Worm (Caenorhabditis elegans): ENCODE measurements around the gene K11H3.8.

Gene K11H3.8

ce11 chrIII:9807560-9808046 lies 27.4 kb upstream of the K11H3.8 start (continued):
- TF ChIP-seq sox-4 (tag; optimal IDR thresholded peaks at IDR 0.05), result no peak
- no peak for TF ChIP-seq ces-1 (GFP tag; optimal IDR thresholded peaks at IDR 0.05)
- TF ChIP-seq unc-86 (tag; optimal IDR thresholded peaks at IDR 0.05), result no peak
- TF ChIP-seq efl-3 (GFP tag; optimal IDR thresholded peaks at IDR 0.05), result no peak
- TF ChIP-seq mab-9 (GFP tag; IDR thresholded peaks at IDR 0.05), result no peak
- peak; percentile 58 for TF ChIP-seq snu-23 (GFP tag; optimal IDR thresholded peaks at IDR 0.05)
- no peak for TF ChIP-seq nhr-77 (tag; optimal IDR thresholded peaks at IDR 0.05)
- peak; percentile 83 for TF ChIP-seq nhr-85 (tag)
- TF ChIP-seq aha-1 (tag; optimal IDR thresholded peaks at IDR 0.05), result no peak
- TF ChIP-seq alr-1 (tag; optimal IDR thresholded peaks at IDR 0.05; ENCODE audit: borderline replicate concordance), result no peak
- no peak for TF ChIP-seq unc-130 (tag; optimal IDR thresholded peaks at IDR 0.05)
- no peak for TF ChIP-seq C04F5.9 (tag; optimal IDR thresholded peaks at IDR 0.05)
- TF ChIP-seq pag-3 (tag; optimal IDR thresholded peaks at IDR 0.05; ENCODE audit: borderline replicate concordance, insufficient read depth), result no peak
- TF ChIP-seq blmp-1 (tag; optimal IDR thresholded peaks at IDR 0.05), result peak; percentile 67
- no peak for TF ChIP-seq mef-2 (tag; optimal IDR thresholded peaks at IDR 0.05)
- TF ChIP-seq ets-5 (GFP tag; IDR thresholded peaks at IDR 0.05), result no peak
- TF ChIP-seq mep-1 (tag; optimal IDR thresholded peaks at IDR 0.05), result peak; percentile 32
- TF ChIP-seq xbp-1 (tag; optimal IDR thresholded peaks at IDR 0.05), result no peak
- TF ChIP-seq ceh-88 (GFP tag; IDR thresholded peaks at IDR 0.05), result no peak
- TF ChIP-seq hpl-2 (GFP tag; optimal IDR thresholded peaks at IDR 0.05), result no peak
- TF ChIP-seq hlh-17 (GFP tag; optimal IDR thresholded peaks at IDR 0.05; ENCODE audit: borderline replicate concordance), result no peak
- no peak for TF ChIP-seq F16B12.6 (tag; optimal IDR thresholded peaks at IDR 0.05)
- peak; percentile 34 for TF ChIP-seq nhr-47 (tag; optimal IDR thresholded peaks at IDR 0.05)
- no peak for TF ChIP-seq hlh-4 (tag; optimal IDR thresholded peaks at IDR 0.05)
- TF ChIP-seq lir-3 (tag; optimal IDR thresholded peaks at IDR 0.05; ENCODE audit: poor library complexity), result peak; percentile 28
- TF ChIP-seq fkh-8 (tag; optimal IDR thresholded peaks at IDR 0.05), result no peak
- TF ChIP-seq skn-1 (tag; optimal IDR thresholded peaks at IDR 0.05), result peak; percentile 26
- TF ChIP-seq dsc-1 (tag; optimal IDR thresholded peaks at IDR 0.05), result no peak
- peak in 1 of 2 experiments; percentile 74 for TF ChIP-seq lin-35 (GFP tag; optimal IDR thresholded peaks at IDR 0.05)
- TF ChIP-seq nhr-19 (GFP tag; conservative IDR thresholded peaks at IDR 0.05), result peak; percentile 42
- TF ChIP-seq C34B4.2 (tag; optimal IDR thresholded peaks at IDR 0.05), result no peak
- no peak for TF ChIP-seq nhr-76 (tag; optimal IDR thresholded peaks at IDR 0.05)
- TF ChIP-seq vab-15 (tag; optimal IDR thresholded peaks at IDR 0.05), result peak; percentile 58
- TF ChIP-seq zip-4 (GFP tag; optimal IDR thresholded peaks at IDR 0.05), result no peak
- TF ChIP-seq tlp-1 (tag; optimal IDR thresholded peaks at IDR 0.05), result no peak

- peak; percentile 61 for TF ChIP-seq pax-3 (tag; optimal IDR thresholded peaks at IDR 0.05)
- no peak for TF ChIP-seq nhr-237 (tag; optimal IDR thresholded peaks at IDR 0.05)
- TF ChIP-seq nhr-47 (tag; optimal IDR thresholded peaks at IDR 0.05), result peak; percentile 54
- peak; percentile 10 for TF ChIP-seq nhr-90 (tag; optimal IDR thresholded peaks at IDR 0.05; ENCODE audit: poor library complexity)
- TF ChIP-seq fkh-8 (tag; optimal IDR thresholded peaks at IDR 0.05), result peak; percentile 47
- no peak for TF ChIP-seq hlh-17 (GFP tag; optimal IDR thresholded peaks at IDR 0.05; ENCODE audit: borderline replicate concordance)
- peak; percentile 25 for TF ChIP-seq lir-3 (tag; optimal IDR thresholded peaks at IDR 0.05; ENCODE audit: poor library complexity)
- peak; percentile 8 to 29 for TF ChIP-seq lin-35 (GFP tag; optimal IDR thresholded peaks at IDR 0.05)
- TF ChIP-seq mdl-1 (tag; optimal IDR thresholded peaks at IDR 0.05), result no peak
- TF ChIP-seq aly-2 (tag; optimal IDR thresholded peaks at IDR 0.05), result no peak
- no peak for TF ChIP-seq ces-1 (GFP tag; optimal IDR thresholded peaks at IDR 0.05)
- no peak for TF ChIP-seq unc-30 (tag; optimal IDR thresholded peaks at IDR 0.05)
- TF ChIP-seq fkh-4 (tag; optimal IDR thresholded peaks at IDR 0.05; ENCODE audit: borderline replicate concordance), result no peak
- peak; percentile 12 for TF ChIP-seq nhr-20 (tag; optimal IDR thresholded peaks at IDR 0.05)
- no peak for TF ChIP-seq zag-1 (tag; optimal IDR thresholded peaks at IDR 0.05)
- peak; percentile 55 for TF ChIP-seq ceh-90 (tag; optimal IDR thresholded peaks at IDR 0.05)
- TF ChIP-seq irx-1 (tag; optimal IDR thresholded peaks at IDR 0.05), result no peak
- TF ChIP-seq ztf-4 (tag; optimal IDR thresholded peaks at IDR 0.05), result no peak
- no peak for TF ChIP-seq tlp-1 (tag; optimal IDR thresholded peaks at IDR 0.05)
- TF ChIP-seq dpl-1 (GFP tag; optimal IDR thresholded peaks at IDR 0.05), result peak in 1 of 3 experiments; percentile 37
- TF ChIP-seq blmp-1 (tag; optimal IDR thresholded peaks at IDR 0.05), result no peak
- TF ChIP-seq swsn-7 (tag; optimal IDR thresholded peaks at IDR 0.05), result no peak
- TF ChIP-seq nhr-85 (tag), result no peak
- peak; percentile 34 for TF ChIP-seq snpc-4 (tag; optimal IDR thresholded peaks at IDR 0.05)
- TF ChIP-seq C04F5.9 (tag; optimal IDR thresholded peaks at IDR 0.05), result peak; percentile 14
- peak; percentile 21 for TF ChIP-seq lin-14 (GFP tag; optimal IDR thresholded peaks at IDR 0.05)
- peak; percentile 9 for TF ChIP-seq snu-23 (GFP tag; optimal IDR thresholded peaks at IDR 0.05)
- no peak for TF ChIP-seq jun-1 (tag; optimal IDR thresholded peaks at IDR 0.05)
Measured at ce11 chrIII:9808179-9808578, 26.8 kb upstream of the K11H3.8 start, which contains the start of gene gtap-2. Gene gtap-2, plus strand, starts transcription at chrIII:9808544.
